Fruit fly (Drosophila melanogaster): ENCODE data around the gene CG11590.

The CG11590 gene

dm6 chrX:14234468-14234867 lies 34.5 kb downstream of the CG11590 start:
- TF ChIP-seq cic (GFP tag; optimal IDR thresholded peaks at IDR 0.05) (no peak), Mnt (GFP tag; optimal IDR thresholded peaks at IDR 0.05) (no peak), CG7101 (tag; optimal IDR thresholded peaks at IDR 0.05) (no peak), CG7045 (GFP tag; optimal IDR thresholded peaks at IDR 0.05) (no peak), ovo (GFP tag; optimal IDR thresholded peaks at IDR 0.05) (no peak), pad (GFP tag; optimal IDR thresholded peaks at IDR 0.05) (no peak), cnc (optimal IDR thresholded peaks at IDR 0.05) (no peak), bab1 (GFP tag; optimal IDR thresholded peaks at IDR 0.05) (no peak), CG1620 (GFP tag; optimal IDR thresholded peaks at IDR 0.05) (no peak), toe (GFP tag; optimal IDR thresholded peaks at IDR 0.05) (no peak), kay (GFP tag; ENCODE audit: borderline replicate concordance) (no peak), CG11617 (GFP tag; optimal IDR thresholded peaks at IDR 0.05) (no peak), Hr96 (GFP tag; optimal IDR thresholded peaks at IDR 0.05) (no peak), CG33017 (tag; optimal IDR thresholded peaks at IDR 0.05) (no peak), Crg-1 (GFP tag; optimal IDR thresholded peaks at IDR 0.05) (no peak), tj (GFP tag; optimal IDR thresholded peaks at IDR 0.05) (no peak), CG5204 (GFP tag; optimal IDR thresholded peaks at IDR 0.05) (no peak), CG12768 (GFP tag; optimal IDR thresholded peaks at IDR 0.05) (no peak)

dm6 chrX:14237873-14238394 lies 38.0 kb downstream of the CG11590 start, which contains the start of the genes Fbxl4 and Dus2:
Fbxl4 (minus strand) TSS chrX:14237923.
Dus2 (plus strand) TSS chrX:14237988.
- TF ChIP-seq CG7101 (tag; optimal IDR thresholded peaks at IDR 0.05): peak; percentile 87
- peak; percentile 94 for TF ChIP-seq CG1620 (GFP tag; optimal IDR thresholded peaks at IDR 0.05)
- TF ChIP-seq Mnt (GFP tag; optimal IDR thresholded peaks at IDR 0.05): peak; percentile 88
- peak; percentile 79 for TF ChIP-seq CG12768 (GFP tag; optimal IDR thresholded peaks at IDR 0.05)
- TF ChIP-seq bab1 (GFP tag; optimal IDR thresholded peaks at IDR 0.05): peak; percentile 92
- no peak for TF ChIP-seq CG5204 (GFP tag; optimal IDR thresholded peaks at IDR 0.05)
- TF ChIP-seq CG33017 (tag; optimal IDR thresholded peaks at IDR 0.05): peak; percentile 61
- TF ChIP-seq ovo (GFP tag; optimal IDR thresholded peaks at IDR 0.05): peak; percentile 79
- peak; percentile 84 for TF ChIP-seq CG14711 (tag; optimal IDR thresholded peaks at IDR 0.05)
- no peak for TF ChIP-seq kay (GFP tag; ENCODE audit: borderline replicate concordance)
- peak; percentile 81 for TF ChIP-seq CG7045 (GFP tag; optimal IDR thresholded peaks at IDR 0.05)
- peak; percentile 83 for TF ChIP-seq pad (GFP tag; optimal IDR thresholded peaks at IDR 0.05)
- TF ChIP-seq Crg-1 (GFP tag; optimal IDR thresholded peaks at IDR 0.05): peak; percentile 81
- peak; percentile 93 for TF ChIP-seq CG11617 (GFP tag; optimal IDR thresholded peaks at IDR 0.05)
- TF ChIP-seq Clk (GFP tag; optimal IDR thresholded peaks at IDR 0.05): peak; percentile 63
- no peak for TF ChIP-seq cnc (optimal IDR thresholded peaks at IDR 0.05)
- TF ChIP-seq cic (GFP tag; optimal IDR thresholded peaks at IDR 0.05): no peak
- peak; percentile 91 for TF ChIP-seq toe (GFP tag; optimal IDR thresholded peaks at IDR 0.05)
- TF ChIP-seq tj (GFP tag; optimal IDR thresholded peaks at IDR 0.05): peak; percentile 81
- peak; percentile 93 for TF ChIP-seq Hr96 (GFP tag; optimal IDR thresholded peaks at IDR 0.05)

dm6 chrX:14242479-14242878 lies 42.5 kb downstream of the CG11590 start, which contains the start of gene mRNA-cap:
mRNA-cap (minus strand) TSS chrX:14242822.
- TF ChIP-seq CG7101 (tag; optimal IDR thresholded peaks at IDR 0.05): no peak
- TF ChIP-seq pad (GFP tag; optimal IDR thresholded peaks at IDR 0.05): no peak
- no peak for TF ChIP-seq CG1620 (GFP tag; optimal IDR thresholded peaks at IDR 0.05)
- TF ChIP-seq bab1 (GFP tag; optimal IDR thresholded peaks at IDR 0.05): no peak
- no peak for TF ChIP-seq CG14711 (tag; optimal IDR thresholded peaks at IDR 0.05)
- no peak for TF ChIP-seq CG11617 (GFP tag; optimal IDR thresholded peaks at IDR 0.05)
- TF ChIP-seq kay (GFP tag; ENCODE audit: borderline replicate concordance): no peak
- TF ChIP-seq ovo (GFP tag; optimal IDR thresholded peaks at IDR 0.05): no peak
- no peak for TF ChIP-seq CG7045 (GFP tag; optimal IDR thresholded peaks at IDR 0.05)
- no peak for TF ChIP-seq CG5204 (GFP tag; optimal IDR thresholded peaks at IDR 0.05)
- TF ChIP-seq Mnt (GFP tag; optimal IDR thresholded peaks at IDR 0.05): no peak
- TF ChIP-seq Crg-1 (GFP tag; optimal IDR thresholded peaks at IDR 0.05): no peak
- TF ChIP-seq cic (GFP tag; optimal IDR thresholded peaks at IDR 0.05): no peak
- no peak for TF ChIP-seq CG33017 (tag; optimal IDR thresholded peaks at IDR 0.05)

- TF ChIP-seq ovo (GFP tag; optimal IDR thresholded peaks at IDR 0.05) (no peak), CG7101 (tag; optimal IDR thresholded peaks at IDR 0.05) (peak; percentile 21), Hr96 (GFP tag; optimal IDR thresholded peaks at IDR 0.05) (no peak), kay (GFP tag; ENCODE audit: borderline replicate concordance) (no peak), CG14711 (tag; optimal IDR thresholded peaks at IDR 0.05) (peak; percentile 44)
Measured at dm6 chrX:14242941-14243736, 43.2 kb downstream of the CG11590 start, which contains the start of gene CG32599. CG32599 (plus strand) TSS chrX:14243686.

dm6 chrX:14247035-14247786 lies 47.2 kb downstream of the CG11590 start, which contains the start of gene mud:
mud (plus strand) TSS chrX:14247732.
- peak; percentile 10 for TF ChIP-seq kay (GFP tag; ENCODE audit: borderline replicate concordance)
- no peak for TF ChIP-seq cic (GFP tag; optimal IDR thresholded peaks at IDR 0.05)

Data from whole organism, adult.